Fruit fly (Drosophila melanogaster): ENCODE measurements around the gene Cpsf6.

Gene Cpsf6

dm6 chr3L:8360643-8361110 is 45.4 kb upstream of the Cpsf6 start, which contains the start of gene Idh (continued):
- TF ChIP-seq lbe (GFP tag; optimal IDR thresholded peaks at IDR 0.05) (no peak), HLH3B (GFP tag; IDR thresholded peaks at IDR 0.05) (no peak), Ptx1 (GFP tag; IDR thresholded peaks at IDR 0.05) (no peak), Dip3 (GFP tag; optimal IDR thresholded peaks at IDR 0.05) (no peak), CG2120 (GFP tag; optimal IDR thresholded peaks at IDR 0.05) (peak; percentile 23), E2f1 (GFP tag; IDR thresholded peaks at IDR 0.05) (no peak), CG13123 (GFP tag; optimal IDR thresholded peaks at IDR 0.05) (no peak), CG15514 (GFP tag; optimal IDR thresholded peaks at IDR 0.05) (peak; percentile 61), Mes4 (GFP tag; optimal IDR thresholded peaks at IDR 0.05) (no peak), dan (GFP tag; IDR thresholded peaks at IDR 0.05) (no peak), bigmax (GFP tag; optimal IDR thresholded peaks at IDR 0.05) (no peak), gfzf (GFP tag; optimal IDR thresholded peaks at IDR 0.05) (no peak), CG34376 (GFP tag; optimal IDR thresholded peaks at IDR 0.05) (peak; percentile 96), CG4404 (GFP tag; IDR thresholded peaks at IDR 0.05) (no peak), Hmx (GFP tag; optimal IDR thresholded peaks at IDR 0.05) (no peak), CG11398 (GFP tag; optimal IDR thresholded peaks at IDR 0.05) (no peak), Dll (GFP tag; IDR thresholded peaks at IDR 0.05; ENCODE audit: partially characterized antibody) (peak; percentile 36; the same call in 1 of the 4 replicates), Nf-YB (GFP tag; optimal IDR thresholded peaks at IDR 0.05) (no peak), CG12299 (tag; optimal IDR thresholded peaks at IDR 0.05) (peak; percentile 5), schlank (tag; optimal IDR thresholded peaks at IDR 0.05) (no peak), Med (GFP tag) (peak; percentile 92), CG1832 (GFP tag; optimal IDR thresholded peaks at IDR 0.05) (no peak), ham (GFP tag; IDR thresholded peaks at IDR 0.05) (no peak), slbo (GFP tag; IDR thresholded peaks at IDR 0.05) (no peak), eve (GFP tag; optimal IDR thresholded peaks at IDR 0.05) (no peak), Elba2 (GFP tag; optimal IDR thresholded peaks at IDR 0.05) (no peak), yki (optimal IDR thresholded peaks at IDR 0.05) (no peak), CG7271 (tag; optimal IDR thresholded peaks at IDR 0.05) (no peak), sob (GFP tag; IDR thresholded peaks at IDR 0.05) (0 out of 2 replicates have a peak, but pooled peaks have one; percentile 11), CrebB (tag; optimal IDR thresholded peaks at IDR 0.05) (peak; percentile 51), bab2 (GFP tag; optimal IDR thresholded peaks at IDR 0.05) (no peak), ato (GFP tag; IDR thresholded peaks at IDR 0.05; ENCODE audit: partially characterized antibody) (0 out of 2 replicates have a peak, but pooled peaks have one; percentile 17), Dad (GFP tag; optimal IDR thresholded peaks at IDR 0.05) (no peak), C15 (GFP tag; IDR thresholded peaks at IDR 0.05) (no peak), tap (tag; optimal IDR thresholded peaks at IDR 0.05) (no peak), CG17612 (GFP tag; IDR thresholded peaks at IDR 0.05) (no peak), CG11560 (tag; IDR thresholded peaks at IDR 0.05) (no peak), CG8359 (GFP tag; optimal IDR thresholded peaks at IDR 0.05; ENCODE audit: borderline replicate concordance) (no peak), CG8281 (tag; optimal IDR thresholded peaks at IDR 0.05) (no peak), gcm2 (GFP tag; optimal IDR thresholded peaks at IDR 0.05) (no peak), pita (GFP tag; optimal IDR thresholded peaks at IDR 0.05) (no peak), CG16815 (GFP tag; optimal IDR thresholded peaks at IDR 0.05) (no peak), Dref (GFP tag; IDR thresholded peaks at IDR 0.05) (peak; percentile 36), CG10274 (GFP tag; optimal IDR thresholded peaks at IDR 0.05) (no peak), CG7745 (tag; optimal IDR thresholded peaks at IDR 0.05) (no peak), CG14860 (GFP tag; IDR thresholded peaks at IDR 0.05; ENCODE audit: partially characterized antibody) (no peak), HHEX (GFP tag; optimal IDR thresholded peaks at IDR 0.05) (peak; percentile 12), CG12942 (GFP tag; optimal IDR thresholded peaks at IDR 0.05) (no peak), pfk (GFP tag; optimal IDR thresholded peaks at IDR 0.05) (no peak), gt (GFP tag; IDR thresholded peaks at IDR 0.05) (no peak), CG7963 (GFP tag; IDR thresholded peaks at IDR 0.05; ENCODE audit: partially characterized antibody) (no peak), vfl (GFP tag; optimal IDR thresholded peaks at IDR 0.05) (no peak)

Data from whole organism, embryonic.